Fruit fly (Drosophila melanogaster): Measurements from ENCODE around the gene CG11878.

CG11878 gene

dm6 chr3R:25232271-25232989 lies 41.2 kb upstream of the CG11878 start, which contains the start of gene Cad96Cb (continued):
- TF ChIP-seq Nf-YC (tag; optimal IDR thresholded peaks at IDR 0.05) = no peak
- peak; percentile 48 for TF ChIP-seq CG4707 (GFP tag; optimal IDR thresholded peaks at IDR 0.05)
- no peak for TF ChIP-seq toy (GFP tag; IDR thresholded peaks at IDR 0.05)
- TF ChIP-seq CG1792 (GFP tag; optimal IDR thresholded peaks at IDR 0.05) = peak; percentile 63
- peak; percentile 50 for TF ChIP-seq maf-S (GFP tag; optimal IDR thresholded peaks at IDR 0.05)
- peak; percentile 86 for TF ChIP-seq gcm (GFP tag; optimal IDR thresholded peaks at IDR 0.05)
- TF ChIP-seq zf30C (GFP tag; optimal IDR thresholded peaks at IDR 0.05) = no peak
- TF ChIP-seq ranshi (GFP tag; IDR thresholded peaks at IDR 0.05) = peak; percentile 38; the same call in 1 of the 2 replicates
- TF ChIP-seq CG11723 (GFP tag; optimal IDR thresholded peaks at IDR 0.05) = peak; percentile 80
- TF ChIP-seq hbn (GFP tag; IDR thresholded peaks at IDR 0.05; ENCODE audit: partially characterized antibody) = no peak
- peak; percentile 28 for TF ChIP-seq CG3838 (GFP tag; optimal IDR thresholded peaks at IDR 0.05)
- TF ChIP-seq CG2116 (GFP tag; optimal IDR thresholded peaks at IDR 0.05) = peak; percentile 64
- peak; percentile 86 for TF ChIP-seq CG8924 (tag; optimal IDR thresholded peaks at IDR 0.05)
- peak; percentile 46 for TF ChIP-seq Dek (tag; optimal IDR thresholded peaks at IDR 0.05)
- no peak for TF ChIP-seq CG13624 (GFP tag; optimal IDR thresholded peaks at IDR 0.05)
- peak; percentile 82 for TF ChIP-seq unpg (GFP tag; optimal IDR thresholded peaks at IDR 0.05)
- peak; percentile 59 for TF ChIP-seq CG4617 (GFP tag; optimal IDR thresholded peaks at IDR 0.05; ENCODE audit: borderline replicate concordance)
- peak; percentile 82 for TF ChIP-seq CG18619 (GFP tag; optimal IDR thresholded peaks at IDR 0.05)
- no peak for TF ChIP-seq tup (GFP tag; optimal IDR thresholded peaks at IDR 0.05)
- no peak for TF ChIP-seq eve (GFP tag; optimal IDR thresholded peaks at IDR 0.05)
- peak; percentile 83 for TF ChIP-seq Blimp-1 (GFP tag; optimal IDR thresholded peaks at IDR 0.05)
- TF ChIP-seq Rfx (GFP tag; IDR thresholded peaks at IDR 0.05) = peak; percentile 12
- TF ChIP-seq fd102C (GFP tag; optimal IDR thresholded peaks at IDR 0.05) = no peak
- TF ChIP-seq cad (GFP tag; optimal IDR thresholded peaks at IDR 0.05) = no peak
- TF ChIP-seq CG11504 (tag; optimal IDR thresholded peaks at IDR 0.05) = peak; percentile 92
- TF ChIP-seq slbo (GFP tag; IDR thresholded peaks at IDR 0.05) = peak; percentile 38; the same call in 1 of the 2 replicates
- peak; percentile 72 for TF ChIP-seq CG6854 (GFP tag; optimal IDR thresholded peaks at IDR 0.05)
- no peak for TF ChIP-seq sim (GFP tag; IDR thresholded peaks at IDR 0.05)
- TF ChIP-seq ci (GFP tag; IDR thresholded peaks at IDR 0.05) = peak; percentile 63; the same call in 2 of the 3 replicates
- peak; percentile 41; the same call in 1 of the 2 replicates for TF ChIP-seq CG3847 (GFP tag; IDR thresholded peaks at IDR 0.05)
- TF ChIP-seq onecut (GFP tag; IDR thresholded peaks at IDR 0.05) = peak; percentile 75
- peak; percentile 0 for TF ChIP-seq grn (GFP tag; optimal IDR thresholded peaks at IDR 0.05)
- TF ChIP-seq D19B (GFP tag; optimal IDR thresholded peaks at IDR 0.05) = peak; percentile 31
- TF ChIP-seq zfh1 (GFP tag; IDR thresholded peaks at IDR 0.05) = peak; percentile 44; the same call in 1 of the 3 replicates
- TF ChIP-seq CG17802 (tag; optimal IDR thresholded peaks at IDR 0.05) = peak; percentile 66
- TF ChIP-seq h (optimal IDR thresholded peaks at IDR 0.05) = no peak
- no peak for TF ChIP-seq Bgb (GFP tag; IDR thresholded peaks at IDR 0.05; ENCODE audit: partially characterized antibody)
- no peak for TF ChIP-seq bigmax (GFP tag; optimal IDR thresholded peaks at IDR 0.05)
- TF ChIP-seq H15 (GFP tag; IDR thresholded peaks at IDR 0.05) = peak; percentile 64; the same call in 1 of the 3 replicates
- TF ChIP-seq CG42726 (GFP tag; IDR thresholded peaks at IDR 0.05; ENCODE audit: partially characterized antibody) = no peak
- TF ChIP-seq CG4730 (GFP tag; IDR thresholded peaks at IDR 0.05) = no peak
- peak; percentile 91 for TF ChIP-seq Asciz (GFP tag; optimal IDR thresholded peaks at IDR 0.05)
- peak; percentile 69 for TF ChIP-seq CG12219 (GFP tag; optimal IDR thresholded peaks at IDR 0.05)
- peak; percentile 87 for TF ChIP-seq CG9437 (GFP tag; optimal IDR thresholded peaks at IDR 0.05)
- no peak for TF ChIP-seq CG6791 (GFP tag; IDR thresholded peaks at IDR 0.05; ENCODE audit: partially characterized antibody)
- no peak for TF ChIP-seq sc (optimal IDR thresholded peaks at IDR 0.05)
- peak; percentile 87 for TF ChIP-seq sc (GFP tag; optimal IDR thresholded peaks at IDR 0.05)
- peak; percentile 53 for TF ChIP-seq kni (GFP tag; optimal IDR thresholded peaks at IDR 0.05)
- no peak for TF ChIP-seq D (optimal IDR thresholded peaks at IDR 0.05)
- peak; percentile 92 for TF ChIP-seq D (GFP tag; optimal IDR thresholded peaks at IDR 0.05)
